Worm (Caenorhabditis elegans): ENCODE measurements around the gene fipr-12.

fipr-12 gene

DNA sequence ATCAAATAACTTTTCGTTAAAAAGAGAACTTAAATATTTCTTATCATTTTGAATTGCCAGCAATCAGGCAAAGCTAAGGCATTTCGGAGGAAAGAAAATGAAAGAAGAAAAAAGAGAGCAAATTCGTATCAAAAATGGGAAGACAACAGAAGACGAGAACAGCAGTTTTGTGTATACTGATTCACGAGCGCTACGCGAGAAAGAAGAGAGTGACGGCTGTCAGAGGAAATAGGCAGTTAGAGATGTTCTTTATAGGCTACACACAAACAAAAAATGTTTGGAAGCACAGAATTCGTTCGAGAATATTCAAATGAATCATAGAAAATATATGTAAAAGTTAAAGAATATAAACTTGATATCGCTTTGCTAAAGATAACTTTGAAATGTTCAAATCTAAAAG lies 41.7 kb downstream of the fipr-12 start:
- TF ChIP-seq mdl-1 (tag; optimal IDR thresholded peaks at IDR 0.05) (peak in 1 of 2 experiments; percentile 27), hif-1 (tag; optimal IDR thresholded peaks at IDR 0.05) (no peak), ctbp-1 (GFP tag; IDR thresholded peaks at IDR 0.05) (no peak), hlh-30 (tag; optimal IDR thresholded peaks at IDR 0.05; ENCODE audit: insufficient read depth) (peak; percentile 53), lsy-2 (tag; optimal IDR thresholded peaks at IDR 0.05) (peak in 1 of 2 experiments; percentile 15), T20F7.1 (GFP tag; optimal IDR thresholded peaks at IDR 0.05) (peak; percentile 19), unc-39 (tag; optimal IDR thresholded peaks at IDR 0.05) (no peak), dmd-6 (GFP tag; IDR thresholded peaks at IDR 0.05) (peak; percentile 59), mep-1 (tag; optimal IDR thresholded peaks at IDR 0.05) (peak; percentile 40), pha-4 (GFP tag; IDR thresholded peaks at IDR 0.05) (no peak), pha-4 (tag; optimal IDR thresholded peaks at IDR 0.05) (peak; percentile 6), ztf-7 (tag; optimal IDR thresholded peaks at IDR 0.05) (peak; percentile 25), dve-1 (tag; optimal IDR thresholded peaks at IDR 0.05; ENCODE audit: insufficient read depth) (peak; percentile 74), mes-2 (tag; optimal IDR thresholded peaks at IDR 0.05; ENCODE audit: poor library complexity, severe bottlenecking) (peak; percentile 13), nhr-11 (tag; optimal IDR thresholded peaks at IDR 0.05) (peak; percentile 90), hlh-11 (tag; optimal IDR thresholded peaks at IDR 0.05) (peak; percentile 52), daf-16 (GFP tag; optimal IDR thresholded peaks at IDR 0.05) (no peak), daf-16 (tag; optimal IDR thresholded peaks at IDR 0.05) (peak; percentile 70), lin-13 (GFP tag; optimal IDR thresholded peaks at IDR 0.05) (peak; percentile 16), nhr-25 (tag; optimal IDR thresholded peaks at IDR 0.05; ENCODE audit: borderline replicate concordance, insufficient read depth) (no peak), nhr-6 (tag; optimal IDR thresholded peaks at IDR 0.05) (peak; percentile 2), nhr-28 (tag; optimal IDR thresholded peaks at IDR 0.05) (peak; percentile 98), unc-130 (GFP tag; optimal IDR thresholded peaks at IDR 0.05) (no peak), pqm-1 (tag; optimal IDR thresholded peaks at IDR 0.05) (peak; percentile 42)

DNA sequence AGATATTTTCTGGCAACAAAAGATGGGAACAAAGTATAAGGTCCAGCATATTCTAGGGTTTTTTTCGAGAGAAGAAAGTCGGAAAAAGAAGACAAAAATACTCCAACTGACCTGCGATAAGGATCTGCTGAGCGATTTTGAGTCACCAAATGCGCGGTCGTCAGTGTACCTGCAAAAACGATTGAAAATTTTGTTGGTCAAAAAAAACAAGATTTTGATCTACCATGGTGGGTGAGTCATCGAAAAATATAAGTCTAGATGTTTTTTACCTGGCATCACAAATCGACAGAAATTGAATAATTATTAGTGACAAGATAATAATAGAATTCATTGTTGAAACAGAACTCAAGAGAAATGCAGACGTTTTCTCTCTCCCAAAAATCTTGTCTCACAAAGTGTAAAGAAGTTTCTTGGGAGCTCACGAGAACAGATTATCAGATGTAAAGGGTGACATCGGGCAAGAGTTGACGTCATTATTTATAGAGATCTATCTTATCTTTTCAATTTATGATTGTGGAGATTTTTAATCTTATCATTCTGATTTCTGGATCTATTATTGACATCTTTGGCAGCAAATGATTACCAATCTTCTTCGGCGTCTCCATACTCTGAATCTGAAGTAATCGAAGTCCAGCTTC lies 42.2 kb downstream of the fipr-12 start:
- TF ChIP-seq hlh-11 (tag; optimal IDR thresholded peaks at IDR 0.05) (peak; percentile 11), sdz-12 (GFP tag; optimal IDR thresholded peaks at IDR 0.05) (no peak), nhr-11 (tag; optimal IDR thresholded peaks at IDR 0.05) (peak; percentile 21), ceh-62 (tag; optimal IDR thresholded peaks at IDR 0.05) (no peak), unc-62 (GFP tag; optimal IDR thresholded peaks at IDR 0.05 in 1 of 2) (peak in 1 of 2 experiments; percentile 97), unc-62 (tag; optimal IDR thresholded peaks at IDR 0.05) (no peak), mdt-29 (GFP tag; IDR thresholded peaks at IDR 0.05) (no peak)

DNA sequence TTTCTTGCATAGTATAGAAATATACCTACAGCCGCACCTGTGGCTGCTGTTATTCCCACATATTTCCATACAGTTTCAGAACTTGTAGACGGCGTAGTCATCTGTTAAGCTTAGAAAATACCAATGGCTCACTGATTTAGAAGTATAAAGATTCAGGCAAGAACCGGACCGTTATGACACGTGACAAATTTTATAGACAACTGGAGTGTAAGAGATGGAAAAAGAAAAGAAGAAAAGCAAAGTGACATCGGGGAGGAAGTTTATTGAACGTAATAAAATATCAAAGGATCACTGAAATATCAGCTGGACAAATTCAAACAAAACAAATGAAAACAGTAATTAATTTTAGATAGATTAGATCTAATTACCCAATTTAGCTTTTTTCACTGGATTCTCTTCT lies 43.0 kb downstream of the fipr-12 start, which contains the start of gene rmd-2:
rmd-2 (minus strand) TSS at position 101 of the 400 bp plus-strand sequence.
- TF ChIP-seq hlh-11 (tag; optimal IDR thresholded peaks at IDR 0.05): peak; percentile 28
- TF ChIP-seq attf-4 (tag; optimal IDR thresholded peaks at IDR 0.05): no peak
- TF ChIP-seq hlh-30 (tag; optimal IDR thresholded peaks at IDR 0.05; ENCODE audit: insufficient read depth): no peak
- TF ChIP-seq lin-38 (GFP tag; IDR thresholded peaks at IDR 0.05): no peak
- no peak for TF ChIP-seq Y105C5A.15 (GFP tag; IDR thresholded peaks at IDR 0.05)

DNA sequence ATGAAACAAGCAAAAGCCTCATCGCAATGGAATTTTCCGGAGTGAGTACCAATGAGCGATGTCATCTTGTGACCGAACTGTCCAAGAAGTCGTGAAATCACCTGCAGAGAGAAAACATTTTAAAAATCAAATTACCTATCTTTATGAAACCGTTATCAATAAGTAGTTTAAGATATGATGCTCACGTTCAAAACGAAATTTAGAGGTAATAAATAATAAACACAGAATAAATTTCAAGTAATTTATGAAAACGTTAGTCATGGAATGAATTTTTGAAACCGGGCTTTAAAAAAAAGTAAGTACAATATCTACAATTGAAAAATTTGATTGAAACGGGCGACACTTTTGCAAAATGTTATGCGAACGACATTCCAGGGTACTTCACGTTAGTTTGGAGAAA lies 44.5 kb downstream of the fipr-12 start, which contains the start of gene C27H6.8:
C27H6.8 (minus strand) TSS at position 101 of the 400 bp plus-strand sequence.
- no peak for TF ChIP-seq nhr-48 (tag; optimal IDR thresholded peaks at IDR 0.05)
- no peak for TF ChIP-seq nhr-11 (tag; optimal IDR thresholded peaks at IDR 0.05)
- TF ChIP-seq lin-13 (GFP tag; optimal IDR thresholded peaks at IDR 0.05): no peak
- no peak for TF ChIP-seq lsy-2 (tag; optimal IDR thresholded peaks at IDR 0.05)
- TF ChIP-seq dpl-1 (GFP tag; optimal IDR thresholded peaks at IDR 0.05): no peak
- no peak for TF ChIP-seq duxl-1 (tag; optimal IDR thresholded peaks at IDR 0.05; ENCODE audit: poor library complexity)
- no peak for TF ChIP-seq lim-7 (GFP tag; IDR thresholded peaks at IDR 0.05)
- no peak for TF ChIP-seq R02D3.7 (tag; optimal IDR thresholded peaks at IDR 0.05)
- no peak for TF ChIP-seq dmd-6 (GFP tag; IDR thresholded peaks at IDR 0.05)
- TF ChIP-seq rbr-2 (tag; optimal IDR thresholded peaks at IDR 0.05): no peak
- no peak for TF ChIP-seq Y105C5A.15 (GFP tag; IDR thresholded peaks at IDR 0.05)
- no peak for TF ChIP-seq pqm-1 (tag; optimal IDR thresholded peaks at IDR 0.05)
- no peak for TF ChIP-seq ztf-11 (tag; optimal IDR thresholded peaks at IDR 0.05)
- no peak for TF ChIP-seq ztf-7 (tag; optimal IDR thresholded peaks at IDR 0.05)
- TF ChIP-seq tra-1 (GFP tag; IDR thresholded peaks at IDR 0.05): no peak

Data from whole organism, L4 larva.